Fruit fly (Drosophila melanogaster): ENCODE measurements around the gene CG32022.

CG32022 gene

DNA sequence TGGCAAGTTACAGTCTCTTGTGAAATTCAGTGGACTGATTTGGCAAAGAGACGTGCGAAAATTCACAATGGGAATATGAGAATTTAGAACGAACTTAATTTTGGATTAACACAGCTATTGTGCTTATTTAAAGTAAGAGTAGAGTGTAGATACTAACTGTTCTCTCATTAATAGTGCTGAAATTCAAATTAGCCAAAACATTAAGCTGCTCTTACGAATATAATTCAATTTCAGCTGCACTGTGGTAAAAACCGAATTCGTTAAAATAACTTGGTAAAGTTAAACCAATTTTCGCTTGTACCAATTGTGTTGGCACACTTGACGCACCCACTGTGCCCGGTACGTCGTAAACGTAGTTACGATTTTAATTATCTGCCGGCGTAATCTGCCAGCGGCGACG lies 46.8 kb upstream of the CG32022 start (continued):
- peak; percentile 46; the same call in 2 of the 3 replicates for TF ChIP-seq CG2889 (GFP tag; IDR thresholded peaks at IDR 0.05)
- no peak for TF ChIP-seq gt (GFP tag; IDR thresholded peaks at IDR 0.05)
- peak; percentile 39 for TF ChIP-seq Hand (GFP tag; optimal IDR thresholded peaks at IDR 0.05)
- no peak for TF ChIP-seq NFAT (GFP tag; IDR thresholded peaks at IDR 0.05)
- peak; percentile 17; the same call in 1 of the 2 replicates for TF ChIP-seq gsb (GFP tag; IDR thresholded peaks at IDR 0.05)
- no peak for TF ChIP-seq disco-r (GFP tag; optimal IDR thresholded peaks at IDR 0.05)
- TF ChIP-seq org-1 (GFP tag; optimal IDR thresholded peaks at IDR 0.05): peak; percentile 42
- peak; percentile 24; the same call in 2 of the 3 replicates for TF ChIP-seq tgo (GFP tag; IDR thresholded peaks at IDR 0.05)
- peak; percentile 46 for TF ChIP-seq CG16815 (GFP tag; optimal IDR thresholded peaks at IDR 0.05)
- peak; percentile 55; the same call in 1 of the 3 replicates for TF ChIP-seq CG11695 (GFP tag; IDR thresholded peaks at IDR 0.05)
- no peak for TF ChIP-seq CG13287 (GFP tag; IDR thresholded peaks at IDR 0.05; ENCODE audit: partially characterized antibody)
- no peak for TF ChIP-seq slou (GFP tag; optimal IDR thresholded peaks at IDR 0.05)
- peak; percentile 62 for TF ChIP-seq CG9215 (GFP tag; IDR thresholded peaks at IDR 0.05)
- no peak for TF ChIP-seq Rx (GFP tag; IDR thresholded peaks at IDR 0.05)
- peak; percentile 42 for TF ChIP-seq her (GFP tag; optimal IDR thresholded peaks at IDR 0.05)
- no peak for TF ChIP-seq CG10979 (tag; optimal IDR thresholded peaks at IDR 0.05)
- no peak for TF ChIP-seq Dref (GFP tag; IDR thresholded peaks at IDR 0.05)
- TF ChIP-seq al (GFP tag; IDR thresholded peaks at IDR 0.05): peak; percentile 17; the same call in 1 of the 2 replicates
- TF ChIP-seq ranshi (GFP tag; IDR thresholded peaks at IDR 0.05): peak; percentile 11; the same call in 1 of the 2 replicates
- TF ChIP-seq Hsf (GFP tag; optimal IDR thresholded peaks at IDR 0.05): peak; percentile 24
- TF ChIP-seq CG31388 (GFP tag; optimal IDR thresholded peaks at IDR 0.05): no peak
- TF ChIP-seq Myb (GFP tag; optimal IDR thresholded peaks at IDR 0.05): peak; percentile 52
- no peak for TF ChIP-seq CG4617 (GFP tag; optimal IDR thresholded peaks at IDR 0.05; ENCODE audit: borderline replicate concordance)
- TF ChIP-seq Sin3A (optimal IDR thresholded peaks at IDR 0.05): no peak
- TF ChIP-seq CG18619 (GFP tag; optimal IDR thresholded peaks at IDR 0.05): peak; percentile 52
- TF ChIP-seq CG9727 (GFP tag; optimal IDR thresholded peaks at IDR 0.05): peak; percentile 57
- no peak for TF ChIP-seq dati (GFP tag; IDR thresholded peaks at IDR 0.05)
- no peak for TF ChIP-seq ci (GFP tag; IDR thresholded peaks at IDR 0.05)
- peak; percentile 66 for TF ChIP-seq CG9932 (GFP tag; IDR thresholded peaks at IDR 0.05)
- TF ChIP-seq Xrp1 (GFP tag; IDR thresholded peaks at IDR 0.05): no peak
- no peak for TF ChIP-seq pan (optimal IDR thresholded peaks at IDR 0.05)
- TF ChIP-seq pan (GFP tag; optimal IDR thresholded peaks at IDR 0.05 in 1 of 2, IDR thresholded peaks at IDR 0.05 in 1 of 2): peak in 1 of 2 experiments; percentile 48
- peak; percentile 18 for TF ChIP-seq CG18262 (tag; optimal IDR thresholded peaks at IDR 0.05)
- peak; percentile 28 for TF ChIP-seq unpg (GFP tag; optimal IDR thresholded peaks at IDR 0.05)
- no peak for TF ChIP-seq dmrt11E (tag; optimal IDR thresholded peaks at IDR 0.05)
- TF ChIP-seq CG4328 (GFP tag; optimal IDR thresholded peaks at IDR 0.05): no peak
- peak; percentile 70 for TF ChIP-seq CG9437 (GFP tag; optimal IDR thresholded peaks at IDR 0.05)
- TF ChIP-seq hb (GFP tag; IDR thresholded peaks at IDR 0.05; ENCODE audit: partially characterized antibody): no peak

DNA sequence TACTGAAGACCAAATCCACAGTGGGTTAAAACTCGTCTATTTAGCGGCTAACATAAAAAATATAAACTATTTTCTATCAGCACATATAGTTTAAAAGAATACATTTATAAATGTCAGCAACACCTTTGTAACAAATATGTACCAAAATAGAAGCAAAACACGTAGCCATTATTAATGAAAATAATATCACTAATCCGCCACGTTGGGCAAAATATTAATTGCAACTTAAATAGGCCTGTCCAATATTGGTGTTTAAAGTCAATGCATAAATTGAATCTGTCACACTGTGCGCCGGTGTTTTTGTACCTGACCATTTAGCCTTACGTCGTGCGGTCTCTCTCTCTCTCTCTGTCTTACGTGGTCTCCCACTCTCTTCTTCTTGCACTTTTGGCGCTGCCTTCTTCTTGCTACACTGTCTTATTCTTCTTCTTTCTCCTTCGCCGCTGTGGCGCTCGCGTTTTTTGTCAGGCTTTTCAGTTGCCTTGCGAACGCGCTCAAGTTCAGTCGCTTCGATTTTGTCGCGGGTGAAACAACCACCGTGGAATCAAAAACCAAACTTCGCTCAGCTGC lies 45.0 kb upstream of the CG32022 start:
- TF ChIP-seq trem (tag; optimal IDR thresholded peaks at IDR 0.05) (peak; percentile 93), CG16815 (GFP tag; optimal IDR thresholded peaks at IDR 0.05) (peak; percentile 99), CG2712 (tag; optimal IDR thresholded peaks at IDR 0.05) (peak; percentile 99), twi (tag; optimal IDR thresholded peaks at IDR 0.05) (peak; percentile 98), ci (GFP tag; IDR thresholded peaks at IDR 0.05) (peak; percentile 97), zfh1 (GFP tag; IDR thresholded peaks at IDR 0.05) (peak; percentile 97), gfzf (GFP tag; optimal IDR thresholded peaks at IDR 0.05) (peak; percentile 27), CG8388 (GFP tag; optimal IDR thresholded peaks at IDR 0.05) (peak; percentile 97), Rfx (GFP tag; IDR thresholded peaks at IDR 0.05) (peak; percentile 98), Atf6 (GFP tag; IDR thresholded peaks at IDR 0.05) (peak; percentile 98), gsb (GFP tag; IDR thresholded peaks at IDR 0.05) (peak; percentile 97), CG42726 (GFP tag; IDR thresholded peaks at IDR 0.05; ENCODE audit: partially characterized antibody) (peak; percentile 39; the same call in 1 of the 2 replicates), Dad (GFP tag; optimal IDR thresholded peaks at IDR 0.05) (peak; percentile 94), Elba2 (GFP tag; optimal IDR thresholded peaks at IDR 0.05) (peak; percentile 74), CG3163 (GFP tag; optimal IDR thresholded peaks at IDR 0.05) (peak; percentile 88), NK7.1 (GFP tag; optimal IDR thresholded peaks at IDR 0.05) (peak; percentile 91), Dip3 (GFP tag; optimal IDR thresholded peaks at IDR 0.05) (peak; percentile 98), CG12299 (tag; optimal IDR thresholded peaks at IDR 0.05) (peak; percentile 97)
